Worm (Caenorhabditis elegans): Measurements from ENCODE around the gene T05C12.1.

Gene T05C12.1

ce11 chrII:8220267-8220666 lies 46.8 kb downstream of the T05C12.1 start:
- TF ChIP-seq tab-1 (GFP tag; IDR thresholded peaks at IDR 0.05), result no peak
- TF ChIP-seq cog-1 (tag; optimal IDR thresholded peaks at IDR 0.05), result no peak
- TF ChIP-seq ztf-23 (GFP tag; IDR thresholded peaks at IDR 0.05), result no peak

- TF ChIP-seq klf-2 (GFP tag; conservative IDR thresholded peaks at IDR 0.05) (no peak), ztf-29 (GFP tag; IDR thresholded peaks at IDR 0.05) (no peak), flt-1 (GFP tag; IDR thresholded peaks at IDR 0.05) (no peak), ztf-23 (GFP tag; IDR thresholded peaks at IDR 0.05) (no peak), tab-1 (GFP tag; IDR thresholded peaks at IDR 0.05) (no peak), cog-1 (tag; optimal IDR thresholded peaks at IDR 0.05) (no peak), ref-1 (GFP tag; conservative IDR thresholded peaks at IDR 0.05) (no peak)
Measured at ce11 chrII:8222309-8223065, 49.0 kb downstream of the T05C12.1 start, which contains the start of gene dab-1. Gene dab-1 (plus strand): TSS chrII:8222386.

ce11 chrII:8223422-8223821 lies 49.9 kb downstream of the T05C12.1 start:
- TF ChIP-seq ref-1 (GFP tag; conservative IDR thresholded peaks at IDR 0.05) (no peak), ztf-29 (GFP tag; IDR thresholded peaks at IDR 0.05) (no peak), cog-1 (tag; optimal IDR thresholded peaks at IDR 0.05) (no peak), klf-2 (GFP tag; conservative IDR thresholded peaks at IDR 0.05) (no peak), tab-1 (GFP tag; IDR thresholded peaks at IDR 0.05) (no peak), flt-1 (GFP tag; IDR thresholded peaks at IDR 0.05) (no peak), ztf-23 (GFP tag; IDR thresholded peaks at IDR 0.05) (no peak), med-1 (GFP tag; optimal IDR thresholded peaks at IDR 0.05; ENCODE audit: insufficient read depth) (no peak), T22C8.4 (GFP tag; IDR thresholded peaks at IDR 0.05) (no peak)

- TF ChIP-seq ztf-29 (GFP tag; IDR thresholded peaks at IDR 0.05), result no peak
- TF ChIP-seq tab-1 (GFP tag; IDR thresholded peaks at IDR 0.05), result no peak
- no peak for TF ChIP-seq med-1 (GFP tag; optimal IDR thresholded peaks at IDR 0.05; ENCODE audit: insufficient read depth)
- no peak for TF ChIP-seq flt-1 (GFP tag; IDR thresholded peaks at IDR 0.05)
- TF ChIP-seq T22C8.4 (GFP tag; IDR thresholded peaks at IDR 0.05), result no peak
- no peak for TF ChIP-seq cog-1 (tag; optimal IDR thresholded peaks at IDR 0.05)
- TF ChIP-seq klf-2 (GFP tag; conservative IDR thresholded peaks at IDR 0.05), result no peak
- TF ChIP-seq ref-1 (GFP tag; conservative IDR thresholded peaks at IDR 0.05), result no peak
- TF ChIP-seq ztf-23 (GFP tag; IDR thresholded peaks at IDR 0.05), result no peak
Measured at ce11 chrII:8223945-8224344, 50.5 kb downstream of the T05C12.1 start.

Measured in whole organism, midembryonic.